Worm (Caenorhabditis elegans) whole organism, late embryonic: ENCODE results near the gene wrn-1.

Experiments
- C08G9.2 ChIP-seq: sonication (generic microtip); optimal IDR thresholded peaks from 2 replicates; lab custom pipeline; 2016; ENCODE audit warnings: mild to moderate bottlenecking, missing genetic modification characterization, moderate library complexity, missing compliant biosample characterization
- K02D7.2 ChIP-seq: sonication (generic microtip); optimal IDR thresholded peaks from 2 replicates; lab custom pipeline; 2017; ENCODE audit warnings: mild to moderate bottlenecking, missing genetic modification characterization, missing compliant biosample characterization
- K09A11.1 ChIP-seq: sonication (generic microtip); optimal IDR thresholded peaks from 2 replicates; lab custom pipeline; 2017; ENCODE audit warnings: antibody characterized with exemption, mild to moderate bottlenecking, missing genetic modification characterization, missing compliant biosample characterization; ENCODE audit not compliant: insufficient read depth
- T23F11.4 ChIP-seq: fragments of 200-800 bp; sonication (Bioruptor generic); optimal IDR thresholded peaks from 2 replicates; lab custom pipeline; 2018; ENCODE audit warnings: mild to moderate bottlenecking, missing genetic modification characterization, missing compliant biosample characterization
- Y22D7AL.16 ChIP-seq: sonication (generic microtip); optimal IDR thresholded peaks from 2 replicates; lab custom pipeline; 2016; ENCODE audit warnings: missing genetic modification characterization, missing compliant biosample characterization
- ahr-1 ChIP-seq: sonication (generic microtip); optimal IDR thresholded peaks from 2 replicates; lab custom pipeline; 2016; ENCODE audit warnings: missing genetic modification characterization, missing compliant biosample characterization
- ama-1 ChIP-seq: fragments of 150-350 bp; optimal IDR thresholded peaks from 2 replicates; lab custom pipeline; 2014
- ceh-14 ChIP-seq: sonication (generic microtip); optimal IDR thresholded peaks from 2 replicates; lab custom pipeline; 2016; ENCODE audit warnings: missing genotype, missing genetic modification characterization, missing compliant biosample characterization
- ceh-18 ChIP-seq: sonication (generic microtip); optimal IDR thresholded peaks from 2 replicates; lab custom pipeline; 2016; ENCODE audit warnings: missing genetic modification characterization, missing compliant biosample characterization
- ceh-19 ChIP-seq: fragments of 200-800 bp; sonication (Bioruptor generic); optimal IDR thresholded peaks from 2 replicates; lab custom pipeline; 2018; ENCODE audit warnings: mild to moderate bottlenecking, missing genetic modification characterization, missing compliant biosample characterization
- ceh-22 ChIP-seq: sonication (generic microtip); optimal IDR thresholded peaks from 2 replicates; lab custom pipeline; 2017; ENCODE audit warnings: missing biosample characterization, missing genetic modification characterization
- ceh-30 ChIP-seq: fragments of 150-350 bp; optimal IDR thresholded peaks from 2 replicates; lab custom pipeline; 2014; ENCODE audit warnings: missing biosample characterization, missing genetic modification characterization
- ceh-31 ChIP-seq: sonication (generic microtip); optimal IDR thresholded peaks from 2 replicates; lab custom pipeline; 2016; ENCODE audit warnings: missing genetic modification characterization, missing compliant biosample characterization
- ceh-34 ChIP-seq: sonication (generic microtip); optimal IDR thresholded peaks from 2 replicates; lab custom pipeline; 2016; ENCODE audit warnings: mild to moderate bottlenecking, missing genetic modification characterization, missing compliant biosample characterization
- ceh-6 ChIP-seq: fragments of 200-800 bp; sonication (Bioruptor generic); optimal IDR thresholded peaks from 2 replicates; lab custom pipeline; 2018; ENCODE audit warnings: mild to moderate bottlenecking, missing genetic modification characterization, missing compliant biosample characterization
- che-1 ChIP-seq: sonication (generic microtip); optimal IDR thresholded peaks from 2 replicates; lab custom pipeline; 2016; ENCODE audit warnings: mild to moderate bottlenecking, missing genetic modification characterization, missing compliant biosample characterization
- dmd-4 ChIP-seq: sonication (generic microtip); optimal IDR thresholded peaks from 2 replicates; lab custom pipeline; 2016; ENCODE audit warnings: borderline replicate concordance, missing genetic modification characterization, missing compliant biosample characterization
- elt-2 ChIP-seq: sonication (generic microtip); optimal IDR thresholded peaks from 2 replicates; lab custom pipeline; 2016; ENCODE audit warnings: missing genetic modification reagents, missing genetic modification characterization, missing compliant biosample characterization
- fax-1 ChIP-seq: sonication (generic microtip); optimal IDR thresholded peaks from 2 replicates; lab custom pipeline; 2016; ENCODE audit warnings: missing genotype, missing genetic modification characterization, missing compliant biosample characterization
- fkh-6 ChIP-seq: sonication (generic microtip); optimal IDR thresholded peaks from 2 replicates; lab custom pipeline; 2016; ENCODE audit warnings: missing genetic modification characterization, missing compliant biosample characterization
- gmeb-2 ChIP-seq: sonication (generic microtip); optimal IDR thresholded peaks from 2 replicates; lab custom pipeline; 2016; ENCODE audit warnings: missing genetic modification characterization, inconsistent platforms, missing compliant biosample characterization
- hlh-13 ChIP-seq: fragments of 200-800 bp; sonication (Bioruptor generic); optimal IDR thresholded peaks from 2 replicates; lab custom pipeline; 2018; ENCODE audit warnings: mild to moderate bottlenecking, missing genetic modification characterization, missing compliant biosample characterization
- hlh-15 ChIP-seq: sonication (generic microtip); optimal IDR thresholded peaks from 2 replicates; lab custom pipeline; 2016; ENCODE audit warnings: missing genetic modification characterization, missing compliant biosample characterization
- hlh-8 ChIP-seq: sonication (generic microtip); optimal IDR thresholded peaks from 2 replicates; lab custom pipeline; 2016; ENCODE audit warnings: missing genotype, missing genetic modification characterization, missing compliant biosample characterization
- lim-6 ChIP-seq: sonication (generic microtip); optimal IDR thresholded peaks from 2 replicates; lab custom pipeline; 2016; ENCODE audit warnings: missing genetic modification characterization, missing compliant biosample characterization
- madf-2 ChIP-seq: sonication (generic microtip); optimal IDR thresholded peaks from 2 replicates; lab custom pipeline; 2017; ENCODE audit warnings: missing genetic modification characterization, missing compliant biosample characterization
- mec-3 ChIP-seq: sonication (generic microtip); optimal IDR thresholded peaks from 2 replicates; lab custom pipeline; 2016; ENCODE audit warnings: borderline replicate concordance, missing genetic modification characterization, missing compliant biosample characterization
- nfya-1 ChIP-seq: sonication (generic microtip); optimal IDR thresholded peaks from 2 replicates; lab custom pipeline; 2017; ENCODE audit warnings: missing genetic modification characterization, mild to moderate bottlenecking, missing compliant biosample characterization, antibody characterized with exemption, moderate library complexity
- nhr-11 ChIP-seq: fragments of 150-350 bp; optimal IDR thresholded peaks from 2 replicates; lab custom pipeline; 2014; ENCODE audit warnings: missing biosample characterization, missing genetic modification characterization
- nhr-232 ChIP-seq: sonication (generic microtip); optimal IDR thresholded peaks from 2 replicates; lab custom pipeline; 2016; ENCODE audit warnings: missing genetic modification characterization, missing compliant biosample characterization
- pag-3 ChIP-seq: sonication (generic microtip); optimal IDR thresholded peaks from 2 replicates; lab custom pipeline; 2016; ENCODE audit warnings: missing compliant biosample characterization, missing genetic modification characterization, borderline replicate concordance
- pha-2 ChIP-seq: sonication (generic microtip); optimal IDR thresholded peaks from 2 replicates; lab custom pipeline; 2017; ENCODE audit warnings: mild to moderate bottlenecking, missing genetic modification characterization, missing compliant biosample characterization
- pqm-1 ChIP-seq: sonication (generic microtip); optimal IDR thresholded peaks from 2 replicates; lab custom pipeline; 2016; ENCODE audit warnings: missing genetic modification characterization, missing compliant biosample characterization
- pros-1 ChIP-seq: fragments of 150-350 bp; optimal IDR thresholded peaks from 2 replicates; lab custom pipeline; 2014; ENCODE audit warnings: missing biosample characterization, missing genetic modification reagents, missing genetic modification characterization
- ref-2 ChIP-seq: sonication (generic microtip); optimal IDR thresholded peaks from 2 replicates; lab custom pipeline; 2016; ENCODE audit warnings: missing genetic modification characterization, missing compliant biosample characterization
- rnt-1 ChIP-seq: sonication (generic microtip); optimal IDR thresholded peaks from 2 replicates; lab custom pipeline; 2016; ENCODE audit warnings: missing genetic modification characterization, missing compliant biosample characterization
- sdc-2 ChIP-seq: sonication (generic microtip); optimal IDR thresholded peaks from 2 replicates; lab custom pipeline; 2016; ENCODE audit warnings: missing genotype, missing genetic modification characterization, missing compliant biosample characterization
- syd-9 ChIP-seq: sonication (generic microtip); optimal IDR thresholded peaks from 2 replicates; lab custom pipeline; 2016; ENCODE audit warnings: mild to moderate bottlenecking, missing genetic modification characterization, moderate library complexity, missing compliant biosample characterization
- tbx-2 ChIP-seq: sonication (generic microtip); optimal IDR thresholded peaks from 2 replicates; lab custom pipeline; 2016; ENCODE audit warnings: missing genetic modification characterization, missing compliant biosample characterization
- unc-55 ChIP-seq: sonication (generic microtip); optimal IDR thresholded peaks from 2 replicates; lab custom pipeline; 2017; ENCODE audit warnings: missing biosample characterization, missing genetic modification reagents, missing genetic modification characterization
- unc-86 ChIP-seq: sonication (generic microtip); optimal IDR thresholded peaks from 2 replicates; lab custom pipeline; 2016; ENCODE audit warnings: missing genetic modification characterization, missing compliant biosample characterization

wrn-1 gene

DNA sequence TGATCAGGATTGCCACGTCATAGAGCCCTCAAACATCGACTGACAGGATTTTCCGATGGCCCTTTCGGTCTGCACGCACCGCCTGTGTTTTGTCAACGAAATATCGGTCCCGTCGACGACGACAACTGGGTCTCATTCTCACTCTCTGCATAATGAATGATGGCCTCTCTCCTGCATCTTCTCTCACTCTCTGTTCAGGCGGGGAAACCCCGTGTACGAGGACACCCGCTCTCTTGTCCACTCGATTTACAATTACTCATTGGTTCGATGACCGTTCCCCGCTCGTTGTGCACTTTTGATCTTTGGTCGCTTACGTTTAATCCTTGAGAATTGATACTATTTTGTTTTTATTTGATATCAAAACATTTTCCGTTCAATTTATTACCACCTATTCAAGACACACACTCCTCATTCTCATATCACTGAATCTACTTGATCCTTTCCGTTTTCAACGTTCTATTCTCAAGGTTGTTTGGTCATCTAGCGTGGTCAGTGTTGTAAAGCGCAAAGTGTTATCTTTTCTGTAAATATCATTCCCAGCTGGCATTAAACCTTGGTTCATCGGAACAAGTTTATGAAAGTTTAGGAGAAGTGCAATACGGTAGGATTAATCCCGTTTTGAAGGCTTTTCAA is 32.0 kb upstream of the wrn-1 start:
- TF ChIP-seq ceh-14 (tag; lab: Kevin White, UChicago) (no peak), tbx-2 (peak; percentile 72), ref-2 (tag; lab: Kevin White, UChicago) (peak; percentile 39), unc-55 (GFP tag; lab: Kevin White, UChicago) (peak; percentile 74), ceh-34 (tag; lab: Kevin White, UChicago) (peak; percentile 32), hlh-8 (tag; lab: Kevin White, UChicago) (peak; percentile 1), sdc-2 (tag; lab: Kevin White, UChicago) (peak; percentile 30), nfya-1 (tag; lab: Kevin White, UChicago) (peak; percentile 21), ceh-31 (tag; lab: Kevin White, UChicago) (peak; percentile 57), ahr-1 (no peak), T23F11.4 (no peak), mec-3 (tag; lab: Kevin White, UChicago) (no peak), rnt-1 (peak; percentile 18)
- TF ChIP-seq, all 69 proteins: peak for 9

DNA sequence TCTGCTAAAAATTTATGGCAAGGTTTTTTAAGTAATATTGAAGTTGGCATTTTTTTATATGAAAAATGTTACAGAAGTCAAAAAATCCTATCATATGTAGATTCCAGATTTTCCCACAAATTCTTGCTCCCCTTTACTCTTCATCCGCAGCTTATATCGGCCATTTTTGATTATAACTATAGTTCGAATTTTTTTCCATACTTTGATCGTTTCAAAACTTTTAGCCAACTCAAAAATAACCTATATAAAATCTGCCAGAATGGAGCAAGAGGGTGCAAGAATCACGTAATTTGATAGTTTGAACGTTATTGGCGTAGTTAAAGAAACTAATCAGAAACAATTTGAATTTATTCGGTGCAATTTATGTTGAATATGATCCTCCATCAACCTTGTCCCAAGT is 30.8 kb upstream of the wrn-1 start:
- TF ChIP-seq ahr-1 (no peak), gmeb-2 (tag; lab: Kevin White, UChicago) (no peak), unc-86 (tag; lab: Kevin White, UChicago) (no peak), C08G9.2 (no peak), T23F11.4 (no peak), pha-2 (no peak), K02D7.2 (tag; lab: Kevin White, UChicago) (no peak), ceh-6 (no peak), nhr-232 (tag; lab: Kevin White, UChicago) (no peak), ama-1 (lab: Kevin White, UChicago) (no peak), pros-1 (no peak)

DNA sequence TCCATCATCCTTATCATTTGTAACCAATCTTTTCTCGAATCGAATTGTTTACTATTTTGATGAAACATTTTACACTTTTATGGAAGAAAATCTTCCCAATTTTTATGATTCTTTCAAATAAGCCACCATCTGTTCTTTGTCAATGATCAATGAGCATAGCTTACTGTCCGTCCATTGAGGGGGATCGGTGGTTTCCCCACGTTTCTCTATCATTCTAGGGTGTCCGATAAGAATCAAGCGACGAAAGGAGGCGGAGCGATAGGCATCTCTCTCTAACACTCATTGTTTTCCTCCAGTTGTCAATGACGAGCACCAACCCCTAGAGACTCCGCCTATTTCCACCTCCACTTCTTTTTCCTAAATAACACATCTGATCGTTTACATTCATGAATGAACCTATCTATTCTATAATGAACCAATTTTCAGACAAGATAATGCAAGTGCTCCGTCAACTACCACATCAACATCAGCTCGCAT is 30.2 kb upstream of the wrn-1 start, which contains the start of gene C56E6.2:
TSS of gene C56E6.2 (plus strand) at position 427 of the 477 bp plus-strand sequence.
- TF ChIP-seq elt-2 (tag; lab: Kevin White, UChicago) (peak; percentile 53), sdc-2 (tag; lab: Kevin White, UChicago) (no peak), dmd-4 (no peak), fkh-6 (tag; lab: Kevin White, UChicago) (no peak), unc-55 (GFP tag; lab: Kevin White, UChicago) (peak; percentile 13), pag-3 (tag; lab: Kevin White, UChicago) (no peak), hlh-13 (GFP tag; lab: Kevin White, UChicago) (no peak), ceh-22 (tag; lab: Kevin White, UChicago) (no peak), pqm-1 (tag; lab: Kevin White, UChicago) (no peak), ceh-34 (tag; lab: Kevin White, UChicago) (no peak), fax-1 (no peak), madf-2 (no peak), T23F11.4 (no peak), che-1 (tag; lab: Kevin White, UChicago) (no peak), K02D7.2 (tag; lab: Kevin White, UChicago) (no peak)
- TF ChIP-seq, all 69 proteins: peak for 2

DNA sequence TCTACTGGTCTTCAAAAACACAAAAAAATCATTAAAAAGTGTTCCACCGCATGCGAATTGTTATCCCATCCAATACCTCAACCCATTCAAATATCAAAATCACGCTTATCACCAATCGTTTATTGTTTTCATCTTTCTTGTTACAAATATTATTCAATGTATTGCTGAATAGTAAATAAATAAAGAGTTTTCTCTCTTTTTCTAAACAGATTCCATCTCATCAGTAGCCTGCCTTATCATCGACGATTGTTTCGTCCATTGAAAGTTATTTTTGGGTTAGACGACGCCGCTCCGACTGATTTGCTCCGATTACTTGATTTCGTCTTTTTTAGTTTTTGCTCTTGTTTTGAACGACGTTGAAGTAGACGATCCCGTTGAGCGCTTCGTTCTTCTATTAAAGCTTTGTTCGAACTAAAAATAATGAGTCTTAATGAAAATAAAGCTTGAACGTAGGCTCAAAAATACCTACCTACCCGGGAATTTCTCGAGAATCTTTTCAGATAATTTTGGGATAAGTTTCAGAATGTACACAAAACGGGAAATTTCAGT is 28.6 kb upstream of the wrn-1 start:
- no peak for TF ChIP-seq ceh-30 (tag; lab: Kevin White, UChicago)

DNA sequence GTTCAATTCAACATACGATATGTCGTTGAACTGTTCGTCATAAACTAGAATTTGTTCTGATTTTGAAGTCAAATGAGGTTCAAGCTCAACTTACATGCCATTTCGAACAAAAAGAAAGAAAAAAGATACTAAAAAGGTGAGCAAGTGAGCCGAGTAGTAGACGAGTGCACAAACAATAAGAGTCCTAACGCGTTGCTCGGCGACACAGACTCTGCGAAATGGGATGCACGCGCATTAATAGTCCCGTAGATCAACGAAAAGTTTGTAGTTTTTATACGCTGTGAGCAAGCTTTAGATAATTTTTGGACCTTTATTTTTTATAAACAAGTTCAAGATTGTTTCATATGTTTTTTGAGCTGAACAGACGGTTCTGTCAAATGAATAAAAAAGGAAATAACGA is 26.1 kb upstream of the wrn-1 start, which contains the start of gene C56E6.4:
TSS of gene C56E6.4 (minus strand) at position 101 of the 400 bp plus-strand sequence.
- TF ChIP-seq ceh-19 (GFP tag; lab: Kevin White, UChicago) (no peak), ceh-6 (no peak), syd-9 (tag; lab: Kevin White, UChicago) (no peak), K09A11.1 (tag; lab: Kevin White, UChicago) (no peak), unc-55 (GFP tag; lab: Kevin White, UChicago) (no peak), nhr-11 (tag; lab: Kevin White, UChicago) (no peak), elt-2 (tag; lab: Kevin White, UChicago) (no peak), fkh-6 (tag; lab: Kevin White, UChicago) (no peak), pros-1 (no peak), lim-6 (no peak), ahr-1 (no peak), che-1 (tag; lab: Kevin White, UChicago) (no peak), ceh-18 (tag; lab: Kevin White, UChicago) (no peak), ceh-14 (tag; lab: Kevin White, UChicago) (no peak), hlh-15 (no peak), fax-1 (no peak), Y22D7AL.16 (tag; lab: Kevin White, UChicago) (no peak)
